Fruit fly (Drosophila melanogaster): ENCODE results near the gene CG32986.

- no peak for TF ChIP-seq Sox14 (GFP tag; optimal IDR thresholded peaks at IDR 0.05)
- no peak for TF ChIP-seq Sox102F (GFP tag; optimal IDR thresholded peaks at IDR 0.05)
- TF ChIP-seq CG16779 (tag; optimal IDR thresholded peaks at IDR 0.05): no peak
- TF ChIP-seq CG6276 (GFP tag; optimal IDR thresholded peaks at IDR 0.05): no peak
- TF ChIP-seq CG6808 (GFP tag; optimal IDR thresholded peaks at IDR 0.05): no peak
- no peak for TF ChIP-seq achi (GFP tag; optimal IDR thresholded peaks at IDR 0.05)
- TF ChIP-seq CG31627 (GFP tag; optimal IDR thresholded peaks at IDR 0.05): no peak
These were observed 34.2 kb upstream of the CG32986 start for dm6 chr2L:8828387-8828786.

Data from whole organism, prepupa.